Worm (Caenorhabditis elegans) whole organism, L4/young adult: Measurements from ENCODE around the gene B0250.7.

ENCODE experiments used
- W03F9.2 ChIP-seq: fragments of 150-350 bp; optimal IDR thresholded peaks from 2 replicates; lab custom pipeline; 2014; ENCODE audit warnings: missing biosample characterization, missing genetic modification characterization
- dao-5 ChIP-seq: sonication (generic microtip); optimal IDR thresholded peaks from 2 replicates; lab custom pipeline; 2016; ENCODE audit warnings: missing genotype, missing genetic modification characterization, moderate library complexity, missing compliant biosample characterization
- him-1 ChIP-seq: sonication (generic microtip); optimal IDR thresholded peaks from 2 replicates; lab custom pipeline; 2016; ENCODE audit warnings: missing genotype, missing genetic modification reagents, missing genetic modification characterization, missing compliant biosample characterization

DNA sequence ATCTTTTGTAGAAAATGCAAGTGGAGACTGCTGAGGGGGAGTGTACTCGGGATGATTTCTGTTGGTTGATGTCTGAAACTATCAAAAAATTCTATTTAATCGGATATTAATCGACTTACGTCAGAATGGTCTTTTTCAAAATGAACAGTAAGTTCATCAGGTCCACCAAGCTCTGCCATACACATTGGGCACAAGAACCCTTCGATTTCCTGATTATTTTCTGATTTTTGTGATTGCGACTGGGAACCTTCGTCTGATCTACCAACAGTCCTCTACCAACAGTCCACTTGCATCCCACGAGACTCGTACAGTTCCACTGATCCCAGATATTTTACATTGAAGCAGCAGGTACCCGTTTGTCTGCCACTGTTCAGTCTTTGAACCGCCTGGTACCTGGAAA lies 832 bp downstream of the B0250.7 start:
- no peak for TF ChIP-seq him-1 (tag; lab: Kevin White, UChicago)
- no peak for TF ChIP-seq dao-5 (tag; lab: Kevin White, UChicago)
- no peak for TF ChIP-seq W03F9.2 (tag; lab: Kevin White, UChicago)
